Worm (Caenorhabditis elegans) whole organism, mixed stage, embryonic: ENCODE measurements around the gene mtpn-1.

Experiments
- M03D4.4 ChIP-seq: sonication (generic microtip); optimal IDR thresholded peaks from 2 replicates; lab custom pipeline; 2017; ENCODE audit warnings: mild to moderate bottlenecking, missing genetic modification characterization, missing compliant biosample characterization
- bed-3 ChIP-seq: fragments of 200-800 bp; sonication (Bioruptor generic); optimal IDR thresholded peaks from 3 replicates; lab custom pipeline; 2018; ENCODE audit warnings: mild to moderate bottlenecking, missing genetic modification characterization, moderate library complexity, missing compliant biosample characterization
- ceh-39 ChIP-seq: fragments of 150-350 bp; optimal IDR thresholded peaks from 2 replicates; lab custom pipeline; 2014; ENCODE audit warnings: missing biosample characterization, missing genetic modification characterization
- ceh-43 ChIP-seq: fragments of 200-800 bp; sonication (Bioruptor generic); optimal IDR thresholded peaks from 2 replicates; lab custom pipeline; 2018; ENCODE audit warnings: mild to moderate bottlenecking, missing genetic modification characterization, moderate library complexity, missing compliant biosample characterization
- ceh-83 ChIP-seq: fragments of 200-800 bp; sonication (Bioruptor generic); optimal IDR thresholded peaks from 2 replicates; lab custom pipeline; 2018; ENCODE audit warnings: mild to moderate bottlenecking, missing genetic modification characterization, missing compliant biosample characterization
- ces-1 ChIP-seq: fragments of 150-350 bp; optimal IDR thresholded peaks from 2 replicates; lab custom pipeline; 2014; ENCODE audit warnings: missing biosample characterization, missing genetic modification reagents, missing genetic modification characterization
- cnd-1 ChIP-seq: fragments of 200-800 bp; sonication (Bioruptor generic); optimal IDR thresholded peaks from 2 replicates; lab custom pipeline; 2018; ENCODE audit warnings: mild to moderate bottlenecking, missing genetic modification characterization, missing compliant biosample characterization
- drap-1 ChIP-seq: fragments of 200-800 bp; sonication (Bioruptor generic); optimal IDR thresholded peaks from 3 replicates; lab custom pipeline; 2018; ENCODE audit warnings: mild to moderate bottlenecking, missing genetic modification characterization, missing compliant biosample characterization
- flh-1 ChIP-seq: fragments of 200-800 bp; sonication (Bioruptor generic); optimal IDR thresholded peaks from 2 replicates; lab custom pipeline; 2018; ENCODE audit warnings: mild to moderate bottlenecking, missing genetic modification characterization, moderate library complexity, missing compliant biosample characterization
- ham-2 ChIP-seq: fragments of 200-800 bp; sonication (Bioruptor generic); optimal IDR thresholded peaks from 2 replicates; lab custom pipeline; 2018; ENCODE audit warnings: mild to moderate bottlenecking, missing genetic modification characterization, missing compliant biosample characterization
- hlh-1 ChIP-seq: fragments of 150-350 bp; optimal IDR thresholded peaks from 2 replicates; lab custom pipeline; 2014; ENCODE audit warnings: missing biosample characterization, missing genetic modification reagents, missing genetic modification characterization
- lin-13 ChIP-seq: fragments of 150-350 bp; optimal IDR thresholded peaks from 2 replicates; lab custom pipeline; 2014; ENCODE audit warnings: missing biosample characterization, missing genetic modification characterization
- lin-32 ChIP-seq: fragments of 200-800 bp; sonication (Bioruptor generic); optimal IDR thresholded peaks from 2 replicates; lab custom pipeline; 2018; ENCODE audit warnings: mild to moderate bottlenecking, missing genetic modification characterization, missing compliant biosample characterization
- mab-5 ChIP-seq: fragments of 150-350 bp; optimal IDR thresholded peaks from 2 replicates; lab custom pipeline; 2014; ENCODE audit warnings: missing biosample characterization, missing genetic modification characterization
- mep-1 ChIP-seq: fragments of 150-350 bp; optimal IDR thresholded peaks from 2 replicates; lab custom pipeline; 2017; ENCODE audit warnings: missing biosample characterization, missing genetic modification reagents, missing genetic modification characterization, inconsistent platforms
- mls-2 ChIP-seq: sonication (generic microtip); optimal IDR thresholded peaks from 2 replicates; lab custom pipeline; 2016; ENCODE audit warnings: mild to moderate bottlenecking, missing genetic modification characterization, moderate library complexity, missing compliant biosample characterization
- nhr-12 ChIP-seq: fragments of 150-350 bp; optimal IDR thresholded peaks from 2 replicates; lab custom pipeline; 2014; ENCODE audit warnings: missing biosample characterization, missing genetic modification characterization
- nhr-2 ChIP-seq: fragments of 150-350 bp; optimal IDR thresholded peaks from 2 replicates; lab custom pipeline; 2014; ENCODE audit warnings: missing biosample characterization, missing genetic modification characterization
- nhr-28 ChIP-seq: fragments of 150-350 bp; optimal IDR thresholded peaks from 2 replicates; lab custom pipeline; 2014; ENCODE audit warnings: missing biosample characterization, missing genetic modification characterization
- nhr-76 ChIP-seq: sonication (generic microtip); optimal IDR thresholded peaks from 2 replicates; lab custom pipeline; 2017; ENCODE audit warnings: missing biosample characterization, missing genetic modification characterization
- pha-4 ChIP-seq: fragments of 150-350 bp; optimal IDR thresholded peaks from 2 replicates; lab custom pipeline; 2018; ENCODE audit warnings: missing biosample characterization, missing genetic modification reagents, missing genetic modification characterization
- sem-2 ChIP-seq: fragments of 200-800 bp; sonication (Bioruptor generic); optimal IDR thresholded peaks from 2 replicates; lab custom pipeline; 2018; ENCODE audit warnings: mild to moderate bottlenecking, missing genetic modification characterization, missing compliant biosample characterization
- snpc-4 ChIP-seq: fragments of 150-350 bp; optimal IDR thresholded peaks from 2 replicates; lab custom pipeline; 2014; ENCODE audit warnings: missing biosample characterization, missing genetic modification characterization
- sptf-1 ChIP-seq: sonication (generic microtip); optimal IDR thresholded peaks from 2 replicates; lab custom pipeline; 2017; ENCODE audit warnings: mild to moderate bottlenecking, missing genetic modification characterization, moderate library complexity, missing compliant biosample characterization
- tbx-8 ChIP-seq: fragments of 200-800 bp; sonication (Bioruptor generic); optimal IDR thresholded peaks from 2 replicates; lab custom pipeline; 2018; ENCODE audit warnings: mild to moderate bottlenecking, missing genetic modification characterization, moderate library complexity, missing compliant biosample characterization
- unc-120 ChIP-seq: sonication (generic microtip); optimal IDR thresholded peaks from 2 replicates; lab custom pipeline; 2017; ENCODE audit warnings: missing genetic modification characterization, missing compliant biosample characterization; ENCODE audit not compliant: poor library complexity, severe bottlenecking
- unc-39 ChIP-seq: fragments of 150-350 bp; optimal IDR thresholded peaks from 2 replicates; lab custom pipeline; 2014; ENCODE audit warnings: missing biosample characterization, missing genetic modification characterization
- unc-62 ChIP-seq: fragments of 150-350 bp; optimal IDR thresholded peaks from 2 replicates; lab custom pipeline; 2014; ENCODE audit warnings: missing biosample characterization, missing genetic modification reagents, missing genetic modification characterization
- zip-8 ChIP-seq: fragments of 150-350 bp; optimal IDR thresholded peaks from 2 replicates; lab custom pipeline; 2014; ENCODE audit warnings: missing biosample characterization, missing genetic modification characterization
- ztf-11 ChIP-seq: fragments of 150-350 bp; optimal IDR thresholded peaks from 2 replicates; lab custom pipeline; 2014; ENCODE audit warnings: missing biosample characterization, missing genetic modification characterization

The mtpn-1 gene

ce11 chrX:2443304-2443703, 36.0 kb downstream of the mtpn-1 start, which contains the start of gene T07D1.3:
Gene T07D1.3, minus strand, starts transcription at chrX:2443404.
- TF ChIP-seq mls-2 (no peak), lin-13 (no peak), mab-5 (tag; lab: Kevin White, UChicago) (no peak), nhr-28 (tag; lab: Kevin White, UChicago) (no peak), zip-8 (tag; lab: Kevin White, UChicago) (no peak), tbx-8 (no peak), M03D4.4 (tag; lab: Kevin White, UChicago) (no peak), ceh-39 (no peak), ham-2 (no peak), nhr-76 (tag; lab: Kevin White, UChicago) (no peak)

ce11 chrX:2446185-2446584, 38.9 kb downstream of the mtpn-1 start:
- TF ChIP-seq ceh-43: no peak
- TF ChIP-seq M03D4.4 (tag; lab: Kevin White, UChicago): no peak
- no peak for TF ChIP-seq lin-32
- TF ChIP-seq tbx-8: no peak
- TF ChIP-seq hlh-1 (tag; lab: Kevin White, UChicago): no peak
- TF ChIP-seq mep-1 (tag; lab: Kevin White, UChicago): no peak
- TF ChIP-seq lin-13: no peak
- no peak for TF ChIP-seq mab-5 (tag; lab: Kevin White, UChicago)
- TF ChIP-seq drap-1 (GFP tag; lab: Kevin White, UChicago): no peak
- no peak for TF ChIP-seq zip-8 (tag; lab: Kevin White, UChicago)
- no peak for TF ChIP-seq snpc-4 (tag; lab: Kevin White, UChicago)
- no peak for TF ChIP-seq bed-3 (GFP tag; lab: Kevin White, UChicago)
- TF ChIP-seq, all 35 proteins: peak for 0

ce11 chrX:2447214-2447613, 39.9 kb downstream of the mtpn-1 start:
- TF ChIP-seq ceh-83 (GFP tag; lab: Kevin White, UChicago): no peak
- TF ChIP-seq ztf-11 (tag; lab: Kevin White, UChicago): no peak
- TF ChIP-seq lin-13: no peak
- TF ChIP-seq mab-5 (tag; lab: Kevin White, UChicago): no peak
- TF ChIP-seq zip-8 (tag; lab: Kevin White, UChicago): no peak
- no peak for TF ChIP-seq pha-4 (tag; lab: Kevin White, UChicago)
- TF ChIP-seq mls-2: no peak
- no peak for TF ChIP-seq cnd-1 (tag; lab: Kevin White, UChicago)
- no peak for TF ChIP-seq nhr-76 (tag; lab: Kevin White, UChicago)
- TF ChIP-seq sptf-1 (tag; lab: Kevin White, UChicago): no peak
- TF ChIP-seq sem-2: no peak
- TF ChIP-seq nhr-12 (tag; lab: Kevin White, UChicago): no peak
- TF ChIP-seq nhr-28 (tag; lab: Kevin White, UChicago): no peak

- TF ChIP-seq ces-1 (GFP tag; lab: Kevin White, UChicago): peak; percentile 42
- no peak for TF ChIP-seq flh-1 (GFP tag; lab: Kevin White, UChicago)
These were observed 43.7 kb downstream of the mtpn-1 start for ce11 chrX:2450994-2451393.

- no peak for TF ChIP-seq mls-2
- TF ChIP-seq hlh-1 (tag; lab: Kevin White, UChicago): peak; percentile 98
- no peak for TF ChIP-seq pha-4 (tag; lab: Kevin White, UChicago)
- TF ChIP-seq unc-120 (tag; lab: Kevin White, UChicago): peak; percentile 11
- TF ChIP-seq nhr-76 (tag; lab: Kevin White, UChicago): no peak
- peak; percentile 54 for TF ChIP-seq unc-62 (GFP tag; lab: Kevin White, UChicago)
- TF ChIP-seq mab-5 (tag; lab: Kevin White, UChicago): no peak
These were observed 45.0 kb downstream of the mtpn-1 start for ce11 chrX:2452297-2452696.

- TF ChIP-seq cnd-1 (tag; lab: Kevin White, UChicago): peak; percentile 47
- TF ChIP-seq lin-32: peak; percentile 27
- TF ChIP-seq unc-39 (tag; lab: Kevin White, UChicago): no peak
- TF ChIP-seq ztf-11 (tag; lab: Kevin White, UChicago): no peak
- TF ChIP-seq nhr-2 (tag; lab: Kevin White, UChicago): peak; percentile 76
- TF ChIP-seq mls-2: peak; percentile 17
- TF ChIP-seq ceh-39: peak; percentile 72
These were observed 45.4 kb downstream of the mtpn-1 start for ce11 chrX:2452716-2453115.
